Worm (Caenorhabditis elegans) whole organism, L4 larva: ENCODE measurements around the gene R03D7.15.
A peak's percentile ranks its signal among the peaks of the same experiment; 100 is the strongest.
"Not testable (repeated sequence)": the region's sequence is repeated elsewhere in the genome, so short reads cannot be mapped to it uniquely, and the experiment has no call there.

Experiments
- F49E8.2 ChIP-seq: sonication (generic microtip); optimal IDR thresholded peaks from 2 replicates; lab custom pipeline; 2016; ENCODE audit warnings: missing compliant biosample characterization, mild to moderate bottlenecking, missing genetic modification characterization, borderline replicate concordance
- T26A8.4 ChIP-seq: fragments of 200-800 bp; sonication (Bioruptor generic); IDR thresholded peaks from 2 replicates; pipeline ENCODE4 v1.3.6; 2022; ENCODE audit warnings: missing genetic modification characterization, missing compliant biosample characterization
- ZK337.2 ChIP-seq: fragments of 200-800 bp; sonication (Bioruptor generic); IDR thresholded peaks from 2 replicates; pipeline ENCODE4 v1.3.6; 2022; ENCODE audit warnings: missing genetic modification reagents, missing genetic modification characterization, missing compliant biosample characterization
- ZK546.5 ChIP-seq, 2 experiments: sonication (generic microtip); optimal IDR thresholded peaks; 2 replicates each; lab custom pipeline; 2017; ENCODE audit warnings: missing biosample characterization in 2 of 2, missing genetic modification characterization in 2 of 2
- aly-2 ChIP-seq: sonication (generic microtip); optimal IDR thresholded peaks from 2 replicates; lab custom pipeline; 2018; ENCODE audit warnings: missing biosample characterization, missing genetic modification characterization
- ama-1 ChIP-seq: fragments of 150-350 bp; optimal IDR thresholded peaks from 2 replicates; lab custom pipeline; 2014; ENCODE audit warnings: inconsistent platforms, mixed read lengths
- ceh-28 ChIP-seq: fragments of 150-350 bp; optimal IDR thresholded peaks from 2 replicates; lab custom pipeline; 2014; ENCODE audit warnings: missing biosample characterization, missing genetic modification reagents, missing genetic modification characterization
- ceh-32 ChIP-seq: sonication (generic microtip); optimal IDR thresholded peaks from 2 replicates; lab custom pipeline; 2016; ENCODE audit warnings: mild to moderate bottlenecking, missing genetic modification characterization, missing compliant biosample characterization; ENCODE audit not compliant: poor library complexity
- cey-2 ChIP-seq: sonication (generic microtip); optimal IDR thresholded peaks from 3 replicates; lab custom pipeline; 2017; ENCODE audit warnings: missing genetic modification characterization, mild to moderate bottlenecking, missing compliant biosample characterization, antibody characterized with exemption, borderline replicate concordance; ENCODE audit not compliant: insufficient read depth
- dmd-6 ChIP-seq: fragments of 200-800 bp; sonication (Bioruptor generic); IDR thresholded peaks from 2 replicates; pipeline ENCODE4 v1.3.6; 2022; ENCODE audit warnings: missing genetic modification reagents, missing genetic modification characterization, missing compliant biosample characterization
- dmd-9 ChIP-seq: fragments of 200-800 bp; sonication (Bioruptor generic); IDR thresholded peaks from 2 replicates; pipeline ENCODE4 v1.3.6; 2022; ENCODE audit warnings: missing genetic modification reagents, missing genetic modification characterization, missing compliant biosample characterization
- egl-43 ChIP-seq: fragments of 200-800 bp; sonication (Bioruptor generic); IDR thresholded peaks from 2 replicates; pipeline ENCODE4 v1.3.6; 2022; ENCODE audit warnings: missing genetic modification reagents, missing genetic modification characterization, missing compliant biosample characterization
- fos-1 ChIP-seq: fragments of 150-350 bp; optimal IDR thresholded peaks from 2 replicates; lab custom pipeline; 2014; ENCODE audit warnings: missing biosample characterization, missing genetic modification characterization
- hlh-30 ChIP-seq: sonication (generic microtip); optimal IDR thresholded peaks from 2 replicates; lab custom pipeline; 2017; ENCODE audit warnings: antibody characterized with exemption, mild to moderate bottlenecking, missing genetic modification characterization, missing compliant biosample characterization; ENCODE audit not compliant: insufficient read depth
- lir-3 ChIP-seq: sonication (generic microtip); optimal IDR thresholded peaks from 2 replicates; lab custom pipeline; 2016; ENCODE audit warnings: mild to moderate bottlenecking, missing genetic modification characterization, missing compliant biosample characterization
- madf-9 ChIP-seq: fragments of 200-800 bp; sonication (Bioruptor generic); conservative IDR thresholded peaks from 2 replicates; pipeline ENCODE4 v1.3.6; 2022; ENCODE audit warnings: missing genetic modification reagents, missing genetic modification characterization, missing compliant biosample characterization
- mdt-29 ChIP-seq: fragments of 200-800 bp; sonication (Bioruptor generic); IDR thresholded peaks from 2 replicates; pipeline ENCODE4 v1.3.6; 2022; ENCODE audit warnings: missing genetic modification reagents, missing genetic modification characterization, missing compliant biosample characterization
- mxl-2 ChIP-seq: fragments of 200-800 bp; sonication (Bioruptor generic); conservative IDR thresholded peaks from 2 replicates; pipeline ENCODE4 v1.3.6; 2022; ENCODE audit warnings: missing genetic modification reagents, missing genetic modification characterization, missing compliant biosample characterization
- mxl-3 ChIP-seq: fragments of 200-800 bp; sonication (Bioruptor generic); optimal IDR thresholded peaks from 2 replicates; lab custom pipeline; 2018; ENCODE audit warnings: mild to moderate bottlenecking, missing genetic modification characterization, missing compliant biosample characterization
- nhr-102 ChIP-seq: sonication (generic microtip); optimal IDR thresholded peaks from 2 replicates; lab custom pipeline; 2016; ENCODE audit warnings: mild to moderate bottlenecking, missing genetic modification characterization, moderate library complexity, missing compliant biosample characterization
- nhr-111 ChIP-seq: fragments of 200-800 bp; sonication (Bioruptor generic); optimal IDR thresholded peaks from 2 replicates; lab custom pipeline; 2018; ENCODE audit warnings: mild to moderate bottlenecking, missing genetic modification characterization, missing compliant biosample characterization
- nhr-237 ChIP-seq: sonication (generic microtip); optimal IDR thresholded peaks from 2 replicates; lab custom pipeline; 2017; ENCODE audit warnings: missing biosample characterization, missing genetic modification characterization
- nhr-25 ChIP-seq: sonication (generic microtip); optimal IDR thresholded peaks from 2 replicates; lab custom pipeline; 2017; ENCODE audit warnings: missing genetic modification characterization, mild to moderate bottlenecking, missing compliant biosample characterization, antibody characterized with exemption, moderate library complexity, borderline replicate concordance; ENCODE audit not compliant: insufficient read depth
- nhr-28 ChIP-seq: fragments of 150-350 bp; optimal IDR thresholded peaks from 2 replicates; lab custom pipeline; 2014; ENCODE audit warnings: missing biosample characterization, missing genetic modification characterization
- nhr-6 ChIP-seq: fragments of 150-350 bp; optimal IDR thresholded peaks from 2 replicates; lab custom pipeline; 2014; ENCODE audit warnings: missing biosample characterization, missing genetic modification characterization
- nhr-77 ChIP-seq: fragments of 150-350 bp; optimal IDR thresholded peaks from 2 replicates; lab custom pipeline; 2014; ENCODE audit warnings: missing biosample characterization, missing genetic modification characterization
- php-3 ChIP-seq: fragments of 200-800 bp; sonication (Bioruptor generic); IDR thresholded peaks from 2 replicates; pipeline ENCODE4 v1.3.6; 2022; ENCODE audit warnings: missing genetic modification reagents, missing genetic modification characterization, missing compliant biosample characterization
- saeg-2 ChIP-seq: fragments of 200-800 bp; sonication (Bioruptor generic); IDR thresholded peaks from 2 replicates; pipeline ENCODE4 v1.3.6; 2022; ENCODE audit warnings: missing genetic modification reagents, missing genetic modification characterization, missing compliant biosample characterization
- set-16 ChIP-seq: fragments of 200-800 bp; sonication (Bioruptor generic); IDR thresholded peaks from 2 replicates; pipeline ENCODE4 v1.3.6; 2022; ENCODE audit warnings: missing genetic modification reagents, missing genetic modification characterization, missing compliant biosample characterization
- unc-39 ChIP-seq: sonication (generic microtip); optimal IDR thresholded peaks from 2 replicates; lab custom pipeline; 2017; ENCODE audit warnings: missing biosample characterization, missing genetic modification characterization
- unc-62 ChIP-seq, 3 experiments: fragments of 150-350 bp in 1 of 3; sonication (generic microtip); optimal IDR thresholded peaks in 2 of 3; peaks in 1 of 3; 1 replicate in 1 of 3; 2 replicates in 2 of 3; lab custom pipeline; 2014 to 2017; ENCODE audit warnings: missing biosample characterization in 3 of 3, missing genetic modification characterization in 3 of 3, missing genetic modification reagents in 3 of 3, missing genotype in 1 of 3
- vab-7 ChIP-seq: fragments of 200-800 bp; sonication (Bioruptor generic); IDR thresholded peaks from 2 replicates; pipeline ENCODE4 v1.3.6; 2022; ENCODE audit warnings: missing genetic modification reagents, missing genetic modification characterization, missing compliant biosample characterization
- zag-1 ChIP-seq: fragments of 150-350 bp; optimal IDR thresholded peaks from 2 replicates; lab custom pipeline; 2014; ENCODE audit warnings: missing biosample characterization, missing genetic modification characterization
- zfp-3 ChIP-seq: fragments of 200-800 bp; sonication (Bioruptor generic); conservative IDR thresholded peaks from 2 replicates; pipeline ENCODE4 v1.3.6; 2022; ENCODE audit warnings: missing genetic modification reagents, missing genetic modification characterization, missing compliant biosample characterization
- zip-2 ChIP-seq: fragments of 150-350 bp; optimal IDR thresholded peaks from 2 replicates; lab custom pipeline; 2014; ENCODE audit warnings: missing biosample characterization, missing genetic modification characterization

The R03D7.15 gene

ce11 chrII:10941918-10942317 is at the start of gene R03D7.15:
Gene R03D7.15 (plus strand): TSS chrII:10942216.
- peak; percentile 83 for TF ChIP-seq set-16
- 0 out of 2 replicates have a peak, but pooled peaks have one; percentile 51 for TF ChIP-seq egl-43 (GFP tag; lab: Robert Waterston, UW)

DNA sequence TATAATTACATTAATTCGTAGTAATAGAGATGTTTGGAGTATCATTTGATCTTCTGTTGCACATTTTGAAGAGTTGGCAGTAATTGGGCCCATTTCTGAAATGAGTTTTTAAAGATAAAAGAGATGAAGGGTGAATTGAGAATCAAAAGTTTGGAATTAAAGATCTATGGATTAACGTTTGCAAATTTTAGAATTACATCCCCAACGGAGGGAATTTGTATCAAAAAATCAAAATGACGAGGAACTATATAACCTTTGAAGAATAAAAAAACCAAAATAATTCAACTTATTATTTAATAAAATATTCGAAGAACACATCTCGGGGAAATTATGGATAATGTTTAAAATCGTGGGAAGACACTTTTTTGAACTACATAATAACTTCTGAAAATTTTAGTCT is 47.0 kb upstream of the R03D7.15 start, which contains the start of gene sra-10:
Gene sra-10 (minus strand): TSS at position 101 of the 400 bp plus-strand sequence.
- TF ChIP-seq ZK546.5 (tag; optimal IDR thresholded peaks at IDR 0.05; lab: Kevin White, UChicago) (no peak), php-3 (no peak)

DNA sequence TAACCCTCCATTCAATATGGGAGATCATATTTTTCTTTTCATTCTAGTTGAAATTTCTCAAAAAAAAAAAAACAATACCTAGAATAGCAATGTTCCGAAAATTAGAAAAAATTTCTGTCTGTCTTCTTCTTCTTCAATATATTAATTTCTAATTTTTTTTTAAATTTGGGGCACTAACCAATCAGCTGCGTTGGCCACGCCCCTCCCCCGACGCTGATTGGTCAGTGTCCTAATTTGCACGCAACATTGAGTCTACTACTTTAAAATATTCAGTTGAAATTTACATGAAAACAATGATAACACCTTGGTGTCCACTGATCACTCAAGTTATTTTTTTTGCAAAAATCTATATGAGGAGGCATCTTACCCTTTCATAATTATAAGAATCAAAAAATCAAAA is 46.1 kb upstream of the R03D7.15 start:
- no peak for TF ChIP-seq unc-62 (GFP tag; optimal IDR thresholded peaks at IDR 0.05 in 1 of 2; lab: Kevin White, UChicago)
- TF ChIP-seq unc-62 (tag; optimal IDR thresholded peaks at IDR 0.05; lab: Kevin White, UChicago): no peak
- TF ChIP-seq set-16: no peak
- no peak for TF ChIP-seq unc-39 (tag; lab: Kevin White, UChicago)
- no peak for TF ChIP-seq mxl-2
- no peak for TF ChIP-seq zfp-3
- no peak for TF ChIP-seq nhr-25 (tag; lab: Kevin White, UChicago)
- no peak for TF ChIP-seq F49E8.2 (tag; lab: Kevin White, UChicago)
- TF ChIP-seq lir-3 (tag; lab: Kevin White, UChicago): no peak
- TF ChIP-seq ama-1 (lab: Kevin White, UChicago): no peak
- no peak for TF ChIP-seq mxl-3
- TF ChIP-seq saeg-2 (GFP tag; lab: Robert Waterston, UW): no peak
- TF ChIP-seq egl-43 (GFP tag; lab: Robert Waterston, UW): no peak
- no peak for TF ChIP-seq mdt-29 (GFP tag; lab: Robert Waterston, UW)
- TF ChIP-seq nhr-77 (tag; lab: Kevin White, UChicago): no peak

- TF ChIP-seq aly-2 (tag; lab: Kevin White, UChicago) (no peak), ama-1 (lab: Kevin White, UChicago) (no peak), nhr-28 (tag; lab: Kevin White, UChicago) (no peak), T26A8.4 (GFP tag; lab: Robert Waterston, UW) (no peak), dmd-6 (no peak)
These were observed 43.0 kb upstream of the R03D7.15 start for ce11 chrII:10898998-10899397.

DNA sequence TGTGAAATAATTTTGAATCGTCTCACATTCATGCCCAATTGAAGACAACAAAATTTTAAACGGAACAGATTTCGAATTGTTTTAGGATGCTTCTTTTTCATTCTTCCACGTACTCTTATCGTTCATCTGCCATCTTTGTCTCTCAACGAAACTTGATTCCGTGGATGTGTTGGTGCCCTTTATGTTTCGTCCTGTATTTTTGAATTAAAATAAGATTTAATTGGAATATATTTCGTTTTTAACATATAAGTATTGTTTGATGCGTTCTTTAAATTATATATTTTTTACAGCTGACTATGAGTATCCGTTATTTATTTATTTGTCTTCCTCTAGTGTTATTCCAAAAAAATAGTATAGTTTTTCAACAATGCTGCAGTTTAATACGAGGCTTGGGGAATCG is 39.9 kb upstream of the R03D7.15 start, which contains the start of gene gly-1:
Gene gly-1 (minus strand): TSS at position 101 of the 400 bp plus-strand sequence.
- TF ChIP-seq mxl-3: no peak
- no peak for TF ChIP-seq aly-2 (tag; lab: Kevin White, UChicago)
- TF ChIP-seq vab-7 (GFP tag; lab: Robert Waterston, UW): no peak
- TF ChIP-seq hlh-30 (tag; lab: Kevin White, UChicago): no peak
- TF ChIP-seq nhr-6: no peak
- TF ChIP-seq unc-62 (GFP tag; optimal IDR thresholded peaks at IDR 0.05 in 1 of 2; lab: Kevin White, UChicago): no peak
- no peak for TF ChIP-seq unc-62 (tag; optimal IDR thresholded peaks at IDR 0.05; lab: Kevin White, UChicago)
- no peak for TF ChIP-seq nhr-111 (GFP tag; lab: Kevin White, UChicago)
- TF ChIP-seq fos-1 (tag; lab: Kevin White, UChicago): no peak

DNA sequence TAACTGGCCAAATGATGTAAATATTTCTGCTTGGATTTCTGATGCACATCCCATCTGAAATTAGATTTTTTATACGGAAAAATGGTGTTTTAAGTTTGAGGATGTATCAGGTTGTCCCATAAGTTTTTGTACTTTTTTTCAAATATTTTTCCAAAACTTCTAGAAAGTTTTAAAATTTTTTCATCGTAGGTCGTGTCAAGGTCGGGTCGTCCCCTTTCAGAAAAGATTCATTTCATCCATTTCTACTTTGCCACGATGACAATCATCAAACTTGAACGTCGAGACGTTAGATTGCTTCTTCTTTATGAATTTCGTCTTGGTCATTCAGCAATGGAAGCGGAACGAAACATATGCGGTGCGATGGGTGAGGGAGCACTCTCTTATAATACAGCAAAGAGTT is 37.6 kb upstream of the R03D7.15 start, which contains the start of gene sra-12:
Gene sra-12 (minus strand): TSS at position 101 of the 400 bp plus-strand sequence.
- not testable (repeated sequence) for TF ChIP-seq nhr-237; dmd-9 (GFP tag; lab: Robert Waterston, UW); nhr-102

- TF ChIP-seq zip-2 (tag; lab: Kevin White, UChicago) (no peak), madf-9 (GFP tag; lab: Robert Waterston, UW) (no peak), zag-1 (no peak), ceh-28 (no peak), ZK337.2 (GFP tag; lab: Robert Waterston, UW) (no peak), aly-2 (tag; lab: Kevin White, UChicago) (no peak), nhr-102 (no peak), ceh-32 (tag; lab: Kevin White, UChicago) (no peak), cey-2 (tag; lab: Kevin White, UChicago) (no peak)
- TF ChIP-seq, all 104 proteins: peak for 0
These were observed 31.8 kb upstream of the R03D7.15 start, which contains the start of gene sra-11 for ce11 chrII:10910219-10910618. Gene sra-11 (minus strand): TSS chrII:10910319.
